Worm (Caenorhabditis elegans) whole organism, young adult: ENCODE measurements around the gene F01D5.1.

Source experiments
- C06A6.2 ChIP-seq: fragments of 200-800 bp; sonication (Bioruptor generic); conservative IDR thresholded peaks from 2 replicates; pipeline ENCODE4 v1.3.6; 2022; ENCODE audit warnings: missing genetic modification characterization, missing compliant biosample characterization
- F33H1.4 ChIP-seq: fragments of 200-800 bp; sonication (Bioruptor generic); IDR thresholded peaks from 2 replicates; pipeline ENCODE4 v1.3.6; 2022; ENCODE audit warnings: missing genetic modification reagents, missing genetic modification characterization, missing compliant biosample characterization
- F52B5.7 ChIP-seq: sonication (generic microtip); optimal IDR thresholded peaks from 2 replicates; lab custom pipeline; 2016; ENCODE audit warnings: mild to moderate bottlenecking, missing genetic modification characterization, missing compliant biosample characterization
- F55B11.4 ChIP-seq: sonication (generic microtip); optimal IDR thresholded peaks from 2 replicates; lab custom pipeline; 2016; ENCODE audit warnings: missing compliant biosample characterization, missing genetic modification characterization, borderline replicate concordance; ENCODE audit not compliant: insufficient read depth
- F57C9.4 ChIP-seq: sonication (generic microtip); optimal IDR thresholded peaks from 2 replicates; lab custom pipeline; 2017; ENCODE audit warnings: mild to moderate bottlenecking, missing genetic modification characterization, missing compliant biosample characterization
- Y53G8AR.9 ChIP-seq: fragments of 200-800 bp; sonication (Bioruptor generic); conservative IDR thresholded peaks from 2 replicates; pipeline ENCODE4 v1.3.6; 2022; ENCODE audit warnings: missing genetic modification reagents, missing genetic modification characterization, missing compliant biosample characterization
- Y79H2A.3 ChIP-seq: fragments of 200-800 bp; sonication (Bioruptor generic); conservative IDR thresholded peaks from 2 replicates; pipeline ENCODE4 v1.3.6; 2022; ENCODE audit warnings: missing genetic modification reagents, missing genetic modification characterization, missing compliant biosample characterization
- ZK185.1 ChIP-seq: sonication (generic microtip); optimal IDR thresholded peaks from 2 replicates; lab custom pipeline; 2016; ENCODE audit warnings: mild to moderate bottlenecking, missing genetic modification characterization, missing compliant biosample characterization; ENCODE audit not compliant: poor library complexity, severe bottlenecking
- bed-1 ChIP-seq: fragments of 200-800 bp; sonication (Bioruptor generic); IDR thresholded peaks from 2 replicates; pipeline ENCODE4 v1.3.6; 2022; ENCODE audit warnings: missing genetic modification reagents, missing genetic modification characterization, missing compliant biosample characterization
- cebp-1 ChIP-seq, 2 experiments: fragments of 200-800 bp in 1 of 2; sonication (Bioruptor generic) in 1 of 2; sonication (generic microtip) in 1 of 2; IDR thresholded peaks in 1 of 2; optimal IDR thresholded peaks in 1 of 2; 2 replicates each; pipeline versions ENCODE4 v1.3.6 to Lab custom; 2017 to 2022; ENCODE audit warnings: missing compliant biosample characterization in 2 of 2, missing genetic modification characterization in 2 of 2, mild to moderate bottlenecking in 1 of 2, missing genetic modification reagents in 1 of 2, moderate library complexity in 1 of 2
- cebp-2 ChIP-seq: fragments of 200-800 bp; sonication (Bioruptor generic); IDR thresholded peaks from 2 replicates; pipeline ENCODE4 v1.3.6; 2022; ENCODE audit warnings: missing genetic modification characterization, missing compliant biosample characterization
- ceh-91 ChIP-seq: fragments of 200-800 bp; sonication (Bioruptor generic); IDR thresholded peaks from 2 replicates; pipeline ENCODE4 v1.3.6; 2022; ENCODE audit warnings: missing genetic modification reagents, missing genetic modification characterization, missing compliant biosample characterization
- hlh-12 ChIP-seq: sonication (generic microtip); optimal IDR thresholded peaks from 2 replicates; lab custom pipeline; 2016; ENCODE audit warnings: missing genetic modification characterization, missing compliant biosample characterization
- hmg-1.2 ChIP-seq: fragments of 200-800 bp; sonication (Bioruptor generic); IDR thresholded peaks from 2 replicates; pipeline ENCODE4 v1.3.6; 2022; ENCODE audit warnings: missing genetic modification reagents, missing genetic modification characterization, missing compliant biosample characterization
- hrde-1 ChIP-seq: sonication (generic microtip); optimal IDR thresholded peaks from 2 replicates; lab custom pipeline; 2016; ENCODE audit warnings: missing genetic modification characterization, mild to moderate bottlenecking, missing compliant biosample characterization, moderate library complexity, missing genotype, missing genetic modification reagents, borderline replicate concordance
- hsf-1 ChIP-seq: fragments of 200-800 bp; sonication (Bioruptor generic); IDR thresholded peaks from 2 replicates; pipeline ENCODE4 v1.3.6; 2022; ENCODE audit warnings: missing genetic modification reagents, missing genetic modification characterization, missing compliant biosample characterization
- lag-1 ChIP-seq: fragments of 200-800 bp; sonication (Bioruptor generic); IDR thresholded peaks from 2 replicates; pipeline ENCODE4 v1.3.6; 2022; ENCODE audit warnings: missing genetic modification reagents, missing genetic modification characterization, missing compliant biosample characterization
- let-607 ChIP-seq, 2 experiments: fragments of 200-800 bp in 1 of 2; sonication (Bioruptor generic) in 1 of 2; sonication (generic microtip) in 1 of 2; optimal IDR thresholded peaks; 2 replicates each; lab custom pipeline; 2016 to 2018; ENCODE audit warnings: mild to moderate bottlenecking in 2 of 2, missing compliant biosample characterization in 2 of 2, missing genetic modification characterization in 2 of 2, moderate library complexity in 2 of 2, missing genotype in 1 of 2
- madf-3 ChIP-seq: fragments of 200-800 bp; sonication (Bioruptor generic); IDR thresholded peaks from 2 replicates; pipeline ENCODE4 v1.3.6; 2022; ENCODE audit warnings: missing genetic modification reagents, missing genetic modification characterization, missing compliant biosample characterization
- madf-6 ChIP-seq: fragments of 200-800 bp; sonication (Bioruptor generic); IDR thresholded peaks from 2 replicates; pipeline ENCODE4 v1.3.6; 2022; ENCODE audit warnings: missing genetic modification reagents, missing genetic modification characterization, missing compliant biosample characterization
- mcd-1 ChIP-seq: fragments of 200-800 bp; sonication (Bioruptor generic); IDR thresholded peaks from 2 replicates; pipeline ENCODE4 v1.3.6; 2022; ENCODE audit warnings: missing genetic modification reagents, missing genetic modification characterization, missing compliant biosample characterization
- mes-4 ChIP-seq: sonication (generic microtip); optimal IDR thresholded peaks from 2 replicates; lab custom pipeline; 2016; ENCODE audit warnings: missing genotype, missing genetic modification characterization, missing compliant biosample characterization
- nfya-1 ChIP-seq: sonication (generic microtip); optimal IDR thresholded peaks from 2 replicates; lab custom pipeline; 2017; ENCODE audit warnings: antibody characterized with exemption, missing compliant biosample characterization, missing genetic modification characterization, borderline replicate concordance; ENCODE audit not compliant: insufficient read depth
- nhr-179 ChIP-seq: sonication (generic microtip); optimal IDR thresholded peaks from 2 replicates; lab custom pipeline; 2016; ENCODE audit warnings: mild to moderate bottlenecking, missing genetic modification characterization, missing compliant biosample characterization
- nhr-80 ChIP-seq: sonication (generic microtip); optimal IDR thresholded peaks from 2 replicates; lab custom pipeline; 2016; ENCODE audit warnings: missing genetic modification characterization, missing compliant biosample characterization
- nhr-90 ChIP-seq: sonication (generic microtip); optimal IDR thresholded peaks from 2 replicates; lab custom pipeline; 2016; ENCODE audit warnings: missing genotype, mild to moderate bottlenecking, missing genetic modification characterization, missing compliant biosample characterization
- pbrm-1 ChIP-seq: fragments of 200-800 bp; sonication (Bioruptor generic); IDR thresholded peaks from 2 replicates; pipeline ENCODE4 v1.3.6; 2022; ENCODE audit warnings: missing genetic modification reagents, missing genetic modification characterization, missing compliant biosample characterization
- pha-4 ChIP-seq: fragments of 150-350 bp; sonication (generic microtip); optimal IDR thresholded peaks from 2 replicates; lab custom pipeline; 2014; ENCODE audit warnings: missing biosample characterization, missing genetic modification reagents, missing genetic modification characterization
- rcor-1 ChIP-seq: fragments of 200-800 bp; sonication (Bioruptor generic); IDR thresholded peaks from 2 replicates; pipeline ENCODE4 v1.3.6; 2022; ENCODE audit warnings: missing genetic modification reagents, missing genetic modification characterization, missing compliant biosample characterization
- rec-8 ChIP-seq, 2 experiments: sonication (generic microtip); optimal IDR thresholded peaks; 2 replicates each; lab custom pipeline; 2016; ENCODE audit warnings: mild to moderate bottlenecking in 2 of 2, missing genetic modification characterization in 2 of 2, missing genetic modification reagents in 2 of 2, missing genotype in 2 of 2, missing biosample characterization in 1 of 2, missing compliant biosample characterization in 1 of 2, moderate library complexity in 1 of 2
- rpc-1 ChIP-seq, 2 experiments: fragments of 150-350 bp in 1 of 2; sonication (generic microtip) in 1 of 2; optimal IDR thresholded peaks; 2 replicates each; lab custom pipeline; 2014 to 2018; ENCODE audit warnings: missing biosample characterization in 1 of 2, missing genetic modification characterization in 1 of 2, missing genetic modification reagents in 1 of 2, missing genotype in 1 of 2
- sptf-2 ChIP-seq: fragments of 200-800 bp; sonication (Bioruptor generic); optimal IDR thresholded peaks from 2 replicates; lab custom pipeline; 2018; ENCODE audit warnings: mild to moderate bottlenecking, missing genetic modification characterization, missing compliant biosample characterization
- unc-62 ChIP-seq: fragments of 150-350 bp; optimal IDR thresholded peaks from 2 replicates; lab custom pipeline; 2014; ENCODE audit warnings: missing biosample characterization, missing genetic modification reagents, missing genetic modification characterization
- zfh-2 ChIP-seq: fragments of 200-800 bp; sonication (Bioruptor generic); conservative IDR thresholded peaks from 2 replicates; pipeline ENCODE4 v1.3.6; 2022; ENCODE audit warnings: missing genetic modification reagents, missing genetic modification characterization, missing compliant biosample characterization
- ztf-18 ChIP-seq: sonication (generic microtip); optimal IDR thresholded peaks from 2 replicates; lab custom pipeline; 2016; ENCODE audit warnings: missing genotype, mild to moderate bottlenecking, missing genetic modification characterization, missing compliant biosample characterization
- ztf-25 ChIP-seq: fragments of 200-800 bp; sonication (Bioruptor generic); IDR thresholded peaks from 2 replicates; pipeline ENCODE4 v1.3.6; 2022; ENCODE audit warnings: missing genetic modification reagents, missing genetic modification characterization, missing compliant biosample characterization
- ztf-28 ChIP-seq: fragments of 200-800 bp; sonication (Bioruptor generic); IDR thresholded peaks from 2 replicates; pipeline ENCODE4 v1.3.6; 2022; ENCODE audit warnings: missing genetic modification reagents, missing genetic modification characterization, missing compliant biosample characterization
- ztf-3 ChIP-seq: fragments of 200-800 bp; sonication (Bioruptor generic); optimal IDR thresholded peaks from 2 replicates; lab custom pipeline; 2018; ENCODE audit warnings: mild to moderate bottlenecking, missing genetic modification characterization, missing compliant biosample characterization

The F01D5.1 gene

DNA sequence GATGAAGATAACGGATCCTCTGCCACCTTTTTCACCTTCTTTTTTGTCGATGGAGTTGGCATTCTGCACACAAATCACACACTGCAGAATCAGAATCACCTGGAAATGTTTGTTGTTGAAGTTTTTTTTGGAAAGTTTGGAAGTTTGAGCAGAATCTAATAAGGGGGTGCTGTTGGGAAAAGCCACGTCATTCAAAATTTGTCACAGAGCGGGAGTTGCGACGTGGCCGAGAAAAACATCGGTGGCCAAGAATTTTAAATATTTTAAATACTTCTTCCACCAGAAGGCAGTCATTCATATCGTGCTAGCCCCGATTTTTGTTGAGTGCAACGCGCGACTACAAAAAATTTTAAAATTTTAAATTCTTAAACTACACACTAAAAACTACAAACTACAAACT is 35.1 kb downstream of the F01D5.1 start, which contains the start of gene rpi-1:
Gene rpi-1 (minus strand): TSS at position 101 of the 400 bp plus-strand sequence.
- TF ChIP-seq madf-3 (no peak), let-607 (tag; optimal IDR thresholded peaks at IDR 0.05; lab: Kevin White, UChicago) (no peak), nfya-1 (no peak), hsf-1 (GFP tag; lab: Robert Waterston, UW) (no peak), madf-6 (GFP tag; lab: Robert Waterston, UW) (no peak), sptf-2 (GFP tag; lab: Kevin White, UChicago) (no peak), ZK185.1 (no peak), F57C9.4 (tag; lab: Kevin White, UChicago) (no peak), Y53G8AR.9 (no peak), rpc-1 (optimal IDR thresholded peaks at IDR 0.05; lab: Kevin White, UChicago) (no peak), rpc-1 (tag; optimal IDR thresholded peaks at IDR 0.05; lab: Kevin White, UChicago) (no peak), F33H1.4 (GFP tag; lab: Robert Waterston, UW) (no peak), cebp-2 (GFP tag; lab: Robert Waterston, UW) (no peak), bed-1 (GFP tag; lab: Robert Waterston, UW) (no peak), ztf-3 (no peak), hmg-1.2 (no peak), mes-4 (tag; lab: Kevin White, UChicago) (no peak), F52B5.7 (tag; lab: Kevin White, UChicago) (no peak), unc-62 (GFP tag; lab: Kevin White, UChicago) (no peak), rcor-1 (GFP tag; lab: Robert Waterston, UW) (no peak)

DNA sequence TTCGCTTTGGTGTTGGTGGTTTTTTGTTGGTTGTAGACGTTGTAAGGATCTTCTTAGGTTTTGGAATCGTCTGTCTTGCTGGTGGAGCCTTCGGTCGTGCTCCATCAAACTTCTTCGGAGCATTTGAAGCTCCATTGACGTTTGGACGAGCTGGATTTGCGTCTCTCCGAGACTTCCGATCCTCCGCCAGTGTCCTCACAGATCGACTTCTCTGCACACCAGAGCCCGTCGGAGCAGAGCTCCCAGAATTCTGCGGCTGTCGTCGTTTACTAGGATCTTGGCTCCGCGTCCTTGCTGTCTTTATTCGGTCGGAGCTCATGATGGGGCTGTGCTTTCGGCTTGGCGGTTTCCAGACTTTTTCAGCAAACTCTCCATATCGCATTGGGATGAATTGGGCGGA is 35.8 kb downstream of the F01D5.1 start:
- TF ChIP-seq rcor-1 (GFP tag; lab: Robert Waterston, UW) (no peak), zfh-2 (GFP tag; lab: Robert Waterston, UW) (peak; percentile 68)

DNA sequence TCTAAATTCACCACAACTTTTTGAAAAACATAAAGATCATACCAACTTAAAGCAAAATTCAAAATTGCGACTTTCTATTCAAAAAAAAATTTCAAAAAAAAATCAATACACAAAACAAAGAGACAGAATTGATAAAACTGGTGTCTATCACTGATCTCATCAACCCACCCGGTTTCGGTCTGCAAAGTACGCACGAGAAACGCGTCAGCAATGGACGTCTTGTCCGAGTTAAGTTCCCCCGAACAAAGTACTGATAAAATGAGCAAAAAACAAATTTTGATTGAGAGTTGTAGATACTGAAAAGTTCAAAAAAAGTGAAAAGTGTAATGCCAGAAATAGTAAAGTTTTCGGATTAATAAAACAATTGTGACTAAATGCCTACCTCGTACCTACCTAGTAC is 39.0 kb downstream of the F01D5.1 start:
- TF ChIP-seq pbrm-1 (GFP tag; lab: Robert Waterston, UW): no peak
- TF ChIP-seq mcd-1: 0 out of 2 replicates have a peak, but pooled peaks have one; percentile 14
- TF ChIP-seq nhr-90 (tag; lab: Kevin White, UChicago): no peak
- TF ChIP-seq ztf-28 (GFP tag; lab: Robert Waterston, UW): no peak
- TF ChIP-seq hlh-12: no peak
- TF ChIP-seq Y79H2A.3 (GFP tag; lab: Robert Waterston, UW): no peak
- no peak for TF ChIP-seq cebp-1 (GFP tag; IDR thresholded peaks at IDR 0.05; lab: Robert Waterston, UW)
- TF ChIP-seq cebp-1 (tag; optimal IDR thresholded peaks at IDR 0.05; lab: Kevin White, UChicago): peak; percentile 18
- no peak for TF ChIP-seq rec-8 (tag; optimal IDR thresholded peaks at IDR 0.05; lab: Kevin White, UChicago)
- TF ChIP-seq pha-4 (tag; lab: Kevin White, UChicago): no peak
- no peak for TF ChIP-seq lag-1 (GFP tag; lab: Robert Waterston, UW)
- no peak for TF ChIP-seq nhr-179 (tag; lab: Kevin White, UChicago)
- TF ChIP-seq C06A6.2 (GFP tag; lab: Robert Waterston, UW): no peak
- peak; percentile 80 for TF ChIP-seq ztf-18 (tag; lab: Kevin White, UChicago)
- TF ChIP-seq ztf-25 (GFP tag; lab: Robert Waterston, UW): no peak
- no peak for TF ChIP-seq ceh-91 (GFP tag; lab: Robert Waterston, UW)
- peak; percentile 76 for TF ChIP-seq nhr-80 (tag; lab: Kevin White, UChicago)
- no peak for TF ChIP-seq F55B11.4 (tag; lab: Kevin White, UChicago)
- no peak for TF ChIP-seq hrde-1 (tag; lab: Kevin White, UChicago)
- TF ChIP-seq hmg-1.2: no peak
